Fruit fly (Drosophila melanogaster): Measurements from ENCODE around the gene Rac1.

Rac1 gene

DNA sequence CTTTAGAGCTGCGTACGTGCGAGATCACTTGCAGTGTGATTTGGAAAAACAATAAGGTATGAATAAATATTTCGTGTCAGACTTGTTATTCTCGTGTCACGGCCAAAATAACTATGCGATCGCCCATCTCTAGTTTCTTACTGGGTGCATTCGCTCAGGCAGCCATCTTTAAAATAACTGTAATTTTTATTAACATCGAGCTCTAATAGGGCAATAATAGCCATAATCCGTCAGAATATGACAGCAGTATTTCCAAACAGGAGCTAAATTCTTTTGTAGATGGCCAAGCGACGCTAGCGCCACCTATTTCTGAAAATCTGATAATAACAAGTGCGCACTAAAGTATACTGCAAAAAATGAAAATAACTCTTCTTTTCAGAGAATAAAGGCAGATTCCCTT, 49.6 kb upstream of the Rac1 start (continued):
- TF ChIP-seq ase (GFP tag; IDR thresholded peaks at IDR 0.05) (no peak), pho (GFP tag; optimal IDR thresholded peaks at IDR 0.05) (peak; percentile 37), CG12104 (GFP tag; optimal IDR thresholded peaks at IDR 0.05) (no peak), CG16863 (GFP tag; optimal IDR thresholded peaks at IDR 0.05) (peak; percentile 15), peb (GFP tag; IDR thresholded peaks at IDR 0.05) (no peak), CG15479 (GFP tag; optimal IDR thresholded peaks at IDR 0.05) (no peak), cas (GFP tag; IDR thresholded peaks at IDR 0.05) (no peak), CG5245 (GFP tag; optimal IDR thresholded peaks at IDR 0.05) (no peak), CG3838 (GFP tag; optimal IDR thresholded peaks at IDR 0.05) (no peak), CG1792 (GFP tag; optimal IDR thresholded peaks at IDR 0.05) (no peak), Hey (tag; optimal IDR thresholded peaks at IDR 0.05) (no peak), Dp (GFP tag; optimal IDR thresholded peaks at IDR 0.05) (peak; percentile 7), chn (GFP tag; optimal IDR thresholded peaks at IDR 0.05) (peak; percentile 16), CG4360 (GFP tag; IDR thresholded peaks at IDR 0.05) (no peak), dysf (GFP tag; IDR thresholded peaks at IDR 0.05) (no peak), CG11247 (GFP tag; IDR thresholded peaks at IDR 0.05) (0 out of 2 replicates have a peak, but pooled peaks have one; percentile 4), yki (optimal IDR thresholded peaks at IDR 0.05) (no peak), CG9932 (GFP tag; IDR thresholded peaks at IDR 0.05) (peak; percentile 51), caup (GFP tag; optimal IDR thresholded peaks at IDR 0.05; ENCODE audit: severe bottlenecking) (peak; percentile 10), CG4854 (GFP tag; optimal IDR thresholded peaks at IDR 0.05) (peak; percentile 45), fd3F (GFP tag; optimal IDR thresholded peaks at IDR 0.05) (no peak), CG5180 (GFP tag; optimal IDR thresholded peaks at IDR 0.05) (peak; percentile 30), CG1603 (tag; optimal IDR thresholded peaks at IDR 0.05) (peak; percentile 50), seq (GFP tag; IDR thresholded peaks at IDR 0.05) (no peak), CG6272 (GFP tag; IDR thresholded peaks at IDR 0.05) (no peak), schlank (tag; optimal IDR thresholded peaks at IDR 0.05) (no peak), CG31365 (tag; optimal IDR thresholded peaks at IDR 0.05) (no peak), ham (GFP tag; IDR thresholded peaks at IDR 0.05) (no peak), Fer1 (GFP tag; optimal IDR thresholded peaks at IDR 0.05) (no peak), CG14441 (GFP tag; IDR thresholded peaks at IDR 0.05) (peak; percentile 24; the same call in 1 of the 2 replicates), CG30431 (GFP tag; optimal IDR thresholded peaks at IDR 0.05) (no peak), slou (GFP tag; optimal IDR thresholded peaks at IDR 0.05) (no peak), Sin3A (optimal IDR thresholded peaks at IDR 0.05) (no peak), vfl (GFP tag; optimal IDR thresholded peaks at IDR 0.05) (no peak), fd64A (GFP tag; optimal IDR thresholded peaks at IDR 0.05) (no peak), gro (GFP tag; optimal IDR thresholded peaks at IDR 0.05) (peak; percentile 67), TFAM (GFP tag; optimal IDR thresholded peaks at IDR 0.05) (no peak), CG31388 (GFP tag; optimal IDR thresholded peaks at IDR 0.05) (no peak), Hsf (GFP tag; optimal IDR thresholded peaks at IDR 0.05) (peak; percentile 34), CG10209 (GFP tag; optimal IDR thresholded peaks at IDR 0.05) (no peak), Hr51 (GFP tag; optimal IDR thresholded peaks at IDR 0.05) (peak; percentile 30 to 38), CG14710 (tag; optimal IDR thresholded peaks at IDR 0.05) (peak; percentile 58), CG4424 (GFP tag; optimal IDR thresholded peaks at IDR 0.05) (peak; percentile 44), tll (GFP tag; optimal IDR thresholded peaks at IDR 0.05) (peak in 1 of 2 experiments; percentile 11), Dip3 (GFP tag; optimal IDR thresholded peaks at IDR 0.05) (no peak), nau (GFP tag; optimal IDR thresholded peaks at IDR 0.05) (peak; percentile 10), CG1233 (GFP tag; optimal IDR thresholded peaks at IDR 0.05) (no peak), CG11560 (tag; IDR thresholded peaks at IDR 0.05) (no peak), CG11456 (GFP tag; IDR thresholded peaks at IDR 0.05) (peak; percentile 43; the same call in 1 of the 3 replicates), croc (GFP tag; conservative IDR thresholded peaks at IDR 0.05) (no peak), Sry-δ (GFP tag; optimal IDR thresholded peaks at IDR 0.05) (peak; percentile 87), lola (GFP tag; optimal IDR thresholded peaks at IDR 0.05) (peak in 1 of 3 experiments; percentile 2)

Data from whole organism, embryonic.